Fruit fly (Drosophila melanogaster) whole organism, pupa: ENCODE results near the gene mnb.

ENCODE experiments used
- CG10348 ChIP-seq: fragments of 200-800 bp; sonication (Bioruptor generic); IDR thresholded peaks from 2 replicates; pipeline ENCODE4 v1.3.6; 2022; ENCODE audit warnings: missing biosample characterization, missing genetic modification characterization
- CG34367 ChIP-seq: fragments of 200-800 bp; sonication (Bioruptor generic); optimal IDR thresholded peaks from 2 replicates; lab custom pipeline; 2018; ENCODE audit warnings: missing biosample characterization, mild to moderate bottlenecking, missing genetic modification characterization
- EcR ChIP-seq: fragments of 200-800 bp; sonication (Bioruptor generic); optimal IDR thresholded peaks from 3 replicates; lab custom pipeline; 2019; ENCODE audit warnings: missing biosample characterization, missing genetic modification characterization, mild to moderate bottlenecking, moderate library complexity, missing genetic modification reagents
- Ets98B ChIP-seq: fragments of 200-800 bp; sonication (Bioruptor generic); IDR thresholded peaks from 2 replicates; pipeline ENCODE4 v1.3.6; 2022; ENCODE audit warnings: missing biosample characterization, missing genetic modification characterization
- Pif1B ChIP-seq: fragments of 200-800 bp; sonication (Bioruptor generic); optimal IDR thresholded peaks from 3 replicates; lab custom pipeline; 2016; ENCODE audit warnings: missing biosample characterization, missing genetic modification characterization
- gl ChIP-seq: fragments of 200-800 bp; sonication (Bioruptor generic); optimal IDR thresholded peaks from 2 replicates; lab custom pipeline; 2018; ENCODE audit warnings: missing biosample characterization, mild to moderate bottlenecking, missing genetic modification characterization
- rn ChIP-seq: fragments of 200-800 bp; sonication (Bioruptor generic); IDR thresholded peaks from 2 replicates; pipeline ENCODE4 v1.3.6; 2022; ENCODE audit warnings: missing biosample characterization, missing genetic modification characterization

- TF ChIP-seq Pif1B (GFP tag; lab: Kevin White, UChicago) (no peak), rn (GFP tag; lab: Robert Waterston, UW) (no peak), CG10348 (GFP tag; lab: Robert Waterston, UW) (no peak), EcR (GFP tag; lab: Kevin White, UChicago) (no peak), gl (tag; lab: Kevin White, UChicago) (no peak), CG34367 (no peak), Ets98B (GFP tag; lab: Robert Waterston, UW) (no peak)
Measured at dm6 chrX:17832163-17833014, 54.6 kb downstream of the mnb start.
